Worm (Caenorhabditis elegans) whole organism, L2 larva: ENCODE measurements around the gene sdz-28.

ENCODE experiments used
- Y55F3AM.14 ChIP-seq: fragments of 200-800 bp; sonication (Bioruptor generic); optimal IDR thresholded peaks from 2 replicates; lab custom pipeline; 2018; ENCODE audit warnings: mild to moderate bottlenecking, missing genetic modification characterization, missing compliant biosample characterization
- blmp-1 ChIP-seq: sonication (generic microtip); optimal IDR thresholded peaks from 2 replicates; lab custom pipeline; 2017; ENCODE audit warnings: missing genetic modification characterization, mild to moderate bottlenecking, missing compliant biosample characterization, antibody characterized with exemption, moderate library complexity; ENCODE audit not compliant: insufficient read depth
- lin-11 ChIP-seq: fragments of 150-350 bp; sonication (generic microtip); optimal IDR thresholded peaks from 2 replicates; lab custom pipeline; 2014; ENCODE audit warnings: missing biosample characterization, missing genetic modification characterization, inconsistent platforms, mixed read lengths
- lsy-2 ChIP-seq, 2 experiments: fragments of 150-350 bp in 1 of 2; sonication (generic microtip) in 1 of 2; optimal IDR thresholded peaks; 2 replicates each; lab custom pipeline; 2014 to 2017; ENCODE audit warnings: missing biosample characterization in 2 of 2, missing genetic modification characterization in 2 of 2
- snpc-4 ChIP-seq: fragments of 150-350 bp; optimal IDR thresholded peaks from 2 replicates; lab custom pipeline; 2014; ENCODE audit warnings: missing biosample characterization, missing genetic modification characterization
- unc-62 ChIP-seq: fragments of 150-350 bp; optimal IDR thresholded peaks from 2 replicates; lab custom pipeline; 2014; ENCODE audit warnings: missing biosample characterization, missing genetic modification reagents, missing genetic modification characterization
- zag-1 ChIP-seq: fragments of 150-350 bp; optimal IDR thresholded peaks from 2 replicates; lab custom pipeline; 2014; ENCODE audit warnings: missing biosample characterization, missing genetic modification characterization

ce11 chrII:2175367-2175766, 44.5 kb downstream of the sdz-28 start, which contains the start of gene C33C12.7:
- TF ChIP-seq blmp-1 (tag; lab: Kevin White, UChicago) (no peak), zag-1 (tag; lab: Kevin White, UChicago) (no peak), Y55F3AM.14 (no peak), lsy-2 (tag; optimal IDR thresholded peaks at IDR 0.05; lab: Kevin White, UChicago) (no peak), lin-11 (tag; lab: Kevin White, UChicago) (no peak), snpc-4 (no peak), unc-62 (GFP tag; lab: Kevin White, UChicago) (no peak)
